Worm (Caenorhabditis elegans): ENCODE data around the gene zip-5.

DNA sequence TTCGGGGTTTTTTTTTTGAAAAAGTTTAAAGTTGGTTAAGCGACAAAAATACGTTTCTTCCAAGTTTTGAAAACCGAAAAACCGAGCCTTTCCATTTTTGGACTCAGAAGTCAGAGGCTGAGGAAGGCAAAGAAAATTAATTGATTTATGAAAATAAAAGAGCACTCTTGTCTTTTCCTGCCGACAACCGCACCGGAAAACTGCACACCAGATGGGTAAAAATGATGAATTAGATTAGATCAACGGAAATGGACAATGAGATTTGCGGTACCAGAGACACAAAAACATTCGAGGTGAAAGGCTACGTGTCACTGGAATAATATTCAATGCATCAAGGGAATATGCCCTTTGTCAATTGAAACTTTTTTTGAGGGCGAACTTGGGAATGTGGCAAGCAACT is 30.2 kb downstream of the zip-5 start:
- TF ChIP-seq ceh-48 (tag; optimal IDR thresholded peaks at IDR 0.05) = no peak
- TF ChIP-seq elt-2 (tag; optimal IDR thresholded peaks at IDR 0.05) = no peak
- no peak for TF ChIP-seq ceh-34 (tag; optimal IDR thresholded peaks at IDR 0.05)
- TF ChIP-seq unc-55 (GFP tag; optimal IDR thresholded peaks at IDR 0.05) = no peak
- TF ChIP-seq ceh-2 (tag; optimal IDR thresholded peaks at IDR 0.05) = no peak
- no peak for TF ChIP-seq K09A11.1 (tag; optimal IDR thresholded peaks at IDR 0.05; ENCODE audit: insufficient read depth)

Data from whole organism, late embryonic.